Worm (Caenorhabditis elegans): Measurements from ENCODE around the gene srh-71.

- no peak for TF ChIP-seq nhr-11 (tag; optimal IDR thresholded peaks at IDR 0.05)
- TF ChIP-seq php-3 (GFP tag; IDR thresholded peaks at IDR 0.05), result no peak
- no peak for TF ChIP-seq dmd-9 (GFP tag; IDR thresholded peaks at IDR 0.05)
Observed at ce11 chrII:3145842-3146241, 22.5 kb downstream of the srh-71 start, which contains the start of gene T10D4.15.
